Fruit fly (Drosophila melanogaster): ENCODE results near the gene ergic53.

Gene ergic53

dm6 chr3L:8506975-8507441 lies 27.8 kb upstream of the ergic53 start, which contains the start of gene CG43163 (continued):
- no peak for TF ChIP-seq inv (GFP tag; IDR thresholded peaks at IDR 0.05; ENCODE audit: partially characterized antibody)
- peak; percentile 39 for TF ChIP-seq CG10147 (GFP tag; optimal IDR thresholded peaks at IDR 0.05)
- TF ChIP-seq CG1233 (GFP tag; optimal IDR thresholded peaks at IDR 0.05) = peak; percentile 52
- peak; percentile 77 for TF ChIP-seq sob (GFP tag; IDR thresholded peaks at IDR 0.05)
- peak; percentile 77 for TF ChIP-seq Jarid2 (GFP tag; optimal IDR thresholded peaks at IDR 0.05)
- peak; percentile 37; the same call in 1 of the 2 replicates for TF ChIP-seq CG9215 (GFP tag; IDR thresholded peaks at IDR 0.05)
- TF ChIP-seq prd (optimal IDR thresholded peaks at IDR 0.05) = no peak
- peak; percentile 77 for TF ChIP-seq prd (GFP tag; IDR thresholded peaks at IDR 0.05)
- no peak for TF ChIP-seq ro (GFP tag; IDR thresholded peaks at IDR 0.05)
- TF ChIP-seq CG10654 (GFP tag; optimal IDR thresholded peaks at IDR 0.05) = no peak
- TF ChIP-seq dati (GFP tag; IDR thresholded peaks at IDR 0.05) = no peak
- TF ChIP-seq fd64A (GFP tag; optimal IDR thresholded peaks at IDR 0.05) = no peak
- TF ChIP-seq ab (GFP tag; optimal IDR thresholded peaks at IDR 0.05) = no peak
- no peak for TF ChIP-seq disco-r (GFP tag; optimal IDR thresholded peaks at IDR 0.05)
- TF ChIP-seq mam (GFP tag; optimal IDR thresholded peaks at IDR 0.05) = peak; percentile 27
- TF ChIP-seq ac (GFP tag; optimal IDR thresholded peaks at IDR 0.05) = no peak
- TF ChIP-seq HLH3B (GFP tag; IDR thresholded peaks at IDR 0.05) = peak; percentile 53; the same call in 1 of the 2 replicates
- no peak for TF ChIP-seq Dfd (GFP tag; optimal IDR thresholded peaks at IDR 0.05)
- no peak; the same call in 1 of the 2 replicates for TF ChIP-seq peb (GFP tag; IDR thresholded peaks at IDR 0.05)
- peak; percentile 83 for TF ChIP-seq ci (GFP tag; IDR thresholded peaks at IDR 0.05)
- TF ChIP-seq exex (tag; optimal IDR thresholded peaks at IDR 0.05) = peak; percentile 7
- peak; percentile 43 for TF ChIP-seq ems (GFP tag; optimal IDR thresholded peaks at IDR 0.05)
- no peak for TF ChIP-seq crc (GFP tag; optimal IDR thresholded peaks at IDR 0.05)
- TF ChIP-seq kni (GFP tag; optimal IDR thresholded peaks at IDR 0.05) = no peak
- no peak for TF ChIP-seq jumu (GFP tag; optimal IDR thresholded peaks at IDR 0.05)
- no peak for TF ChIP-seq CG2129 (GFP tag; IDR thresholded peaks at IDR 0.05; ENCODE audit: partially characterized antibody)
- no peak for TF ChIP-seq trh (GFP tag; optimal IDR thresholded peaks at IDR 0.05)
- peak; percentile 51 for TF ChIP-seq Bteb2 (GFP tag; optimal IDR thresholded peaks at IDR 0.05)
- TF ChIP-seq CG31365 (tag; optimal IDR thresholded peaks at IDR 0.05) = no peak
- no peak for TF ChIP-seq crol (GFP tag; IDR thresholded peaks at IDR 0.05)
- peak; percentile 17 for TF ChIP-seq zfh2 (GFP tag; optimal IDR thresholded peaks at IDR 0.05)
- peak; percentile 59; the same call in 1 of the 3 replicates for TF ChIP-seq Mrtf (GFP tag; IDR thresholded peaks at IDR 0.05)
- TF ChIP-seq CG2202 (tag; optimal IDR thresholded peaks at IDR 0.05) = peak; percentile 26
- peak; percentile 67 for TF ChIP-seq CG15269 (tag; optimal IDR thresholded peaks at IDR 0.05)
- peak; percentile 24 for TF ChIP-seq Dip3 (GFP tag; optimal IDR thresholded peaks at IDR 0.05)
- TF ChIP-seq CG32532 (GFP tag; IDR thresholded peaks at IDR 0.05) = peak; percentile 78
- TF ChIP-seq CG17612 (GFP tag; IDR thresholded peaks at IDR 0.05) = 0 out of 2 replicates have a peak, but pooled peaks have one; percentile 9
- peak; percentile 47 for TF ChIP-seq CG3407 (GFP tag; optimal IDR thresholded peaks at IDR 0.05)
- TF ChIP-seq hkb (optimal IDR thresholded peaks at IDR 0.05) = no peak
- TF ChIP-seq hkb (GFP tag; IDR thresholded peaks at IDR 0.05) = peak; percentile 77
- peak; percentile 72; the same call in 2 of the 3 replicates for TF ChIP-seq CG17361 (GFP tag; IDR thresholded peaks at IDR 0.05)
- peak; percentile 64 for TF ChIP-seq CG12155 (GFP tag; optimal IDR thresholded peaks at IDR 0.05)
- no peak for TF ChIP-seq sens-2 (GFP tag; IDR thresholded peaks at IDR 0.05)
- no peak for TF ChIP-seq bowl (GFP tag; IDR thresholded peaks at IDR 0.05)
- peak; percentile 46 for TF ChIP-seq CG17186 (GFP tag; optimal IDR thresholded peaks at IDR 0.05)
- TF ChIP-seq unc-4 (GFP tag; IDR thresholded peaks at IDR 0.05; ENCODE audit: partially characterized antibody) = no peak
- peak; percentile 92 for TF ChIP-seq CG6175 (GFP tag; IDR thresholded peaks at IDR 0.05)
- no peak for TF ChIP-seq btn (GFP tag; optimal IDR thresholded peaks at IDR 0.05)
- no peak for TF ChIP-seq CG10274 (GFP tag; optimal IDR thresholded peaks at IDR 0.05)
- TF ChIP-seq CG8089 (GFP tag; optimal IDR thresholded peaks at IDR 0.05) = peak; percentile 50
- TF ChIP-seq CTCF (GFP tag; optimal IDR thresholded peaks at IDR 0.05) = peak; percentile 73
- peak; percentile 43; the same call in 1 of the 2 replicates for TF ChIP-seq Bgb (GFP tag; IDR thresholded peaks at IDR 0.05; ENCODE audit: partially characterized antibody)
- peak; percentile 42; the same call in 1 of the 2 replicates for TF ChIP-seq CG11247 (GFP tag; IDR thresholded peaks at IDR 0.05)

All from whole organism, embryonic.